Worm (Caenorhabditis elegans): ENCODE measurements around the gene F16G10.1.

The F16G10.1 gene

DNA sequence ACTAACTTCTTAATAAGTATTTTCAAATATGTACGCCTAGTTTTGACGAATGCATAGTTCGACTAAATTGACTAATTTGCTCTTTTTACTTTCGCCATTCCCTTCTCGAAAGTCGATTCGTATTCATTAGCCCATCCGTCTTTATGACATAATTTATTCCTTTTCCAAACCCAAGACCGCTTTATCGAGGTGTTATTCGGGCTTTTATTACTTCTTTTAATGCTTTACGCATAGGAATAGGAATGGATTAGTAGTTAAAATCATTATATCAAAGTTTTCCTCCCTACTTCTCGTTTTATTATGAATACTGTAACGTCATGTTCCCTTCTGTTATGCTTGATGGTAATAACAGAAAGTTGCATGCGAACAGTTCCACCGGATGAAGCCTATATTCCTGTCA lies 29.1 kb upstream of the F16G10.1 start, which contains the start of gene F16G10.2:
Gene F16G10.2, plus strand, starts transcription at position 301 of the 400 bp plus-strand sequence.
- no peak for TF ChIP-seq hsf-1 (GFP tag; IDR thresholded peaks at IDR 0.05)
- no peak for TF ChIP-seq ztf-25 (GFP tag; IDR thresholded peaks at IDR 0.05)
- TF ChIP-seq F23B12.7 (tag; optimal IDR thresholded peaks at IDR 0.05; ENCODE audit: insufficient read depth), result no peak
- TF ChIP-seq mel-28 (tag; optimal IDR thresholded peaks at IDR 0.05; ENCODE audit: borderline replicate concordance), result no peak
- TF ChIP-seq ztf-22 (GFP tag; optimal IDR thresholded peaks at IDR 0.05), result no peak
- TF ChIP-seq T07F8.4 (tag; optimal IDR thresholded peaks at IDR 0.05), result no peak
- no peak for TF ChIP-seq ceh-100 (GFP tag; IDR thresholded peaks at IDR 0.05)
- TF ChIP-seq hlh-26 (GFP tag; conservative IDR thresholded peaks at IDR 0.05), result no peak
- TF ChIP-seq aptf-3 (GFP tag; IDR thresholded peaks at IDR 0.05), result no peak
- TF ChIP-seq sdz-38 (tag; optimal IDR thresholded peaks at IDR 0.05), result no peak
- TF ChIP-seq hlh-12 (tag; optimal IDR thresholded peaks at IDR 0.05), result no peak
- TF ChIP-seq F37B4.10 (GFP tag; IDR thresholded peaks at IDR 0.05), result no peak
- TF ChIP-seq ztf-26 (tag; optimal IDR thresholded peaks at IDR 0.05), result no peak
- TF ChIP-seq Y56A3A.18 (GFP tag; IDR thresholded peaks at IDR 0.05), result no peak
- TF ChIP-seq let-607 (tag; optimal IDR thresholded peaks at IDR 0.05), result no peak
- no peak for TF ChIP-seq T26A5.8 (tag; optimal IDR thresholded peaks at IDR 0.05)
- no peak for TF ChIP-seq snpc-1.1 (tag; optimal IDR thresholded peaks at IDR 0.05; ENCODE audit: insufficient read depth)
- TF ChIP-seq F55B11.4 (tag; optimal IDR thresholded peaks at IDR 0.05; ENCODE audit: borderline replicate concordance, insufficient read depth), result no peak
- no peak for TF ChIP-seq F33H1.4 (GFP tag; IDR thresholded peaks at IDR 0.05)
- TF ChIP-seq lin-26 (GFP tag; IDR thresholded peaks at IDR 0.05), result no peak

DNA sequence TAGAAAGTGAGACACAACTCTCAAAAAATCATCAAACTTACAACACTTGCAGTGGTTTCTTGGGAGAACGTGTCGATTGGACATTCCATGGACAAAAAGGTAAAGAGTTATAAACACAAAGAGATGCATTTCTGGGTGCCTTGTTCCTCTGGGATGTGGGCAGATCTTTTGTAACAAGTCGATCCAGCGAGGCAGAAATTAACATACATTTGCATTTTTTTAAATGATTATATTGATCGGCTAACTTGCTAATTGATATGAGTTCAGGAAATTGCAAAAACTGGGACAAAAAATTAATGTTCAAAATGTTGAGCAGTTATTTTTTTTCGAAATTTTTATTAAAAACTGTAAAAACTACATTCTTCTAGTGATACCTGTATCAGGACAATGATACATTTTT lies 26.3 kb upstream of the F16G10.1 start, which contains the start of gene F16G10.6:
Gene F16G10.6, minus strand, starts transcription at position 101 of the 400 bp plus-strand sequence.
- no peak for TF ChIP-seq F57A8.1 (GFP tag; optimal IDR thresholded peaks at IDR 0.05)
- TF ChIP-seq F52B5.7 (tag; optimal IDR thresholded peaks at IDR 0.05), result no peak
- no peak for TF ChIP-seq ceh-27 (GFP tag; optimal IDR thresholded peaks at IDR 0.05)
- TF ChIP-seq ztf-3 (GFP tag; optimal IDR thresholded peaks at IDR 0.05), result no peak
- TF ChIP-seq rec-8 (tag; optimal IDR thresholded peaks at IDR 0.05), result no peak
- no peak for TF ChIP-seq nhr-179 (tag; optimal IDR thresholded peaks at IDR 0.05)
- no peak for TF ChIP-seq ceh-79 (tag; optimal IDR thresholded peaks at IDR 0.05)
- TF ChIP-seq ZK185.1 (tag; optimal IDR thresholded peaks at IDR 0.05; ENCODE audit: poor library complexity, severe bottlenecking), result no peak
- TF ChIP-seq him-1 (tag; optimal IDR thresholded peaks at IDR 0.05), result no peak
- TF ChIP-seq B0019.2 (GFP tag; conservative IDR thresholded peaks at IDR 0.05), result no peak
- TF ChIP-seq K11D2.4 (GFP tag; IDR thresholded peaks at IDR 0.05), result no peak
- no peak for TF ChIP-seq Y67H2A.10 (GFP tag; conservative IDR thresholded peaks at IDR 0.05)
- no peak for TF ChIP-seq nfya-2 (GFP tag; IDR thresholded peaks at IDR 0.05)
- TF ChIP-seq Y53F4B.3 (GFP tag; IDR thresholded peaks at IDR 0.05), result no peak
- no peak for TF ChIP-seq unc-130 (GFP tag; optimal IDR thresholded peaks at IDR 0.05)
- no peak for TF ChIP-seq T07F8.4 (tag; optimal IDR thresholded peaks at IDR 0.05)
- no peak for TF ChIP-seq lin-54 (GFP tag; optimal IDR thresholded peaks at IDR 0.05)
- TF ChIP-seq die-1 (tag; optimal IDR thresholded peaks at IDR 0.05), result no peak
- TF ChIP-seq snpc-1.1 (tag; optimal IDR thresholded peaks at IDR 0.05; ENCODE audit: insufficient read depth), result no peak
